Worm (Caenorhabditis elegans): ENCODE data around the gene lag-1.
A peak's percentile ranks its signal among the peaks of the same experiment; 100 is the strongest.

lag-1 gene

DNA sequence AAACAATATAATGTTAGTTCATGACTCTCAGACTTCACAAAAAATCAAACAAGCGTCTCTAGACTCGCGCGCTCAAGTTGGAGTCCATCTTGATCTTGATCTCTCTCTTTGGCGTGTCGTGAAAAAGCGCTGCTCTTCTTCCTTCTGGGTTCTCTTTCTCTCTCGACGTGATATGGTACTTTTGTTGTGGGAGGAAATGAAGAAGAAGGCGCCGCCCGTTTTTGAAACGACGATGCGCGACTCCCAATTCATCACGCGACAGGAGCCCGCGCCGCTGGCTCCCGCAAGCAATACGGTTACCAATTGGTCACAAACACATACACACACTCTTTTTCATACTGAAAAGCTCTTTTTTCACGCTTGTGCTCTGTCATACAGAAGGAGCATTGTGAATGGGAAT lies 35.2 kb downstream of the lag-1 start:
- no peak for TF ChIP-seq nhr-23 (tag; optimal IDR thresholded peaks at IDR 0.05)
- peak; percentile 47 for TF ChIP-seq pha-4 (tag; optimal IDR thresholded peaks at IDR 0.05)

DNA sequence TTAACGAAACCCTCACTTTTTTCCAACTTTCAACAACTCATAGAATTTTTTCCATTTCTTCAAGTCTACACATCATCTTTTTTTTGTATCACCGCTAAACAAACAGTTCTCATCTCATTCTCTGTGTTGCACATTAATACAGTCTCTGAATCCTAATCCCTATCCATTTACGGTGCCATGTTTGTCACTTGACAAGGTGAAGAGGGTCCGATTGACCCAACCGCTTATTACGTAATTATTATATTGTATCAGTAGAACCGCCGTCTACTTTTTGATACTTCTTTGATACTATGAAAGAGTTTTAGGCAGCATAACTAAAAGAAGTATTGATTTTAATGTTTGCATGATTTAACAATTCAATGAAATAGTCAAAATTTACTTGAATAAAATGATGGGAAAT lies 39.4 kb downstream of the lag-1 start:
- TF ChIP-seq elt-2 (tag; optimal IDR thresholded peaks at IDR 0.05) (no peak), fkh-10 (GFP tag; optimal IDR thresholded peaks at IDR 0.05) (no peak), ceh-16 (tag; optimal IDR thresholded peaks at IDR 0.05) (no peak), lin-39 (tag; optimal IDR thresholded peaks at IDR 0.05) (no peak), egl-27 (tag; optimal IDR thresholded peaks at IDR 0.05) (no peak), lsy-12 (tag; optimal IDR thresholded peaks at IDR 0.05) (no peak), snpc-4 (tag; optimal IDR thresholded peaks at IDR 0.05) (no peak), fos-1 (tag; optimal IDR thresholded peaks at IDR 0.05) (no peak), ceh-82 (tag; optimal IDR thresholded peaks at IDR 0.05) (no peak), R02D3.7 (tag; optimal IDR thresholded peaks at IDR 0.05) (no peak), jun-1 (tag; optimal IDR thresholded peaks at IDR 0.05) (no peak), egl-5 (tag; optimal IDR thresholded peaks at IDR 0.05) (no peak), nhr-28 (tag; optimal IDR thresholded peaks at IDR 0.05) (no peak), ZK546.5 (tag; optimal IDR thresholded peaks at IDR 0.05) (no peak), nhr-76 (tag; optimal IDR thresholded peaks at IDR 0.05) (no peak), hmg-11 (tag; optimal IDR thresholded peaks at IDR 0.05) (no peak), nhr-43 (tag; optimal IDR thresholded peaks at IDR 0.05; ENCODE audit: poor library complexity, severe bottlenecking) (no peak)

DNA sequence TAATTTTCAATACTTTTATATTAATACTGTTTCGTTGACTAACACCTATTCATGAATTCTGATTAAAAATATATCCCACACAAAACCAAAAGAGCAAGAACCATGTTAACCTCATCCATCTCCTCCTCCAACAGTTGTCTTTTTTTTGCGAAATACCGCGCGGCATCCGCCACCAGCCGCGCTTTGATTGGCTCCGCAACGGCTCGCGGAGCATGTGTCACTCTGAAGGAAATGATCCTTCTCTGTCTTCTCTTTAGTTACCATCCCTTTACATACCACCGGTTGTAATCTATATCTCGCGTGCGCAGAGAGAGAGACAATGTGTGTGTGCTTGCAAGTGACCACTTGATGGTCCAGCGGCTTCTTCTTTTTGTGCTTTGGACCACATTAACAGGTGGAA lies 40.4 kb downstream of the lag-1 start:
- TF ChIP-seq ZK546.5 (tag; optimal IDR thresholded peaks at IDR 0.05) (no peak), nfya-1 (tag; optimal IDR thresholded peaks at IDR 0.05; ENCODE audit: insufficient read depth) (peak; percentile 66), nhr-67 (tag; optimal IDR thresholded peaks at IDR 0.05) (no peak), nhr-77 (tag; optimal IDR thresholded peaks at IDR 0.05) (no peak), pha-4 (tag; optimal IDR thresholded peaks at IDR 0.05) (no peak), elt-3 (tag; optimal IDR thresholded peaks at IDR 0.05) (no peak), ceh-9 (tag; optimal IDR thresholded peaks at IDR 0.05) (no peak)

DNA sequence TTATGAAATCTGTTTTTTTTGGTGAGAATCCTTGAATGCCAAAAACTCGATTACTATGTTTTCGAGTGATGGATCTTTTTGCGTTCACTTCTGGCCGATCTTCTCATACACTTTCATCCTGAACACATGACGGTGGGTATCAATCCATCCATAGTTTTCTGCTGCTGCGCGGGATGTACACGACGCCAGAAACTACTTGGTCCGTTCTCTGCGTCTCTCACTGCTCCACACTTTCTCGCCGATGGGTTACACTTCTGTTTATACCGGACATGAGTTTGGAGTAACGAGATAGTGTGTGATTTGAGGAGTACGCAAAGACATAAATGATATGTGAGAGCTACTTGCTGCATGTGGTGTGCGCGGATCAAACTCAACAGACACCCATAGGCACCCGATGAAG lies 45.5 kb downstream of the lag-1 start:
- TF ChIP-seq nhr-25 (tag; optimal IDR thresholded peaks at IDR 0.05), result no peak
- TF ChIP-seq ama-1 (optimal IDR thresholded peaks at IDR 0.05), result no peak
- no peak for TF ChIP-seq fkh-2 (tag; optimal IDR thresholded peaks at IDR 0.05)
- TF ChIP-seq elt-1 (tag; optimal IDR thresholded peaks at IDR 0.05), result no peak
- no peak for TF ChIP-seq nhr-43 (tag; optimal IDR thresholded peaks at IDR 0.05; ENCODE audit: poor library complexity, severe bottlenecking)
- no peak for TF ChIP-seq lin-39 (tag; optimal IDR thresholded peaks at IDR 0.05)
- no peak for TF ChIP-seq nhr-12 (tag; optimal IDR thresholded peaks at IDR 0.05)
- TF ChIP-seq hmg-11 (tag; optimal IDR thresholded peaks at IDR 0.05), result no peak
- TF ChIP-seq ceh-28 (tag; optimal IDR thresholded peaks at IDR 0.05), result no peak
- no peak for TF ChIP-seq unc-39 (tag; optimal IDR thresholded peaks at IDR 0.05)
- TF ChIP-seq nhr-28 (tag; optimal IDR thresholded peaks at IDR 0.05), result no peak

DNA sequence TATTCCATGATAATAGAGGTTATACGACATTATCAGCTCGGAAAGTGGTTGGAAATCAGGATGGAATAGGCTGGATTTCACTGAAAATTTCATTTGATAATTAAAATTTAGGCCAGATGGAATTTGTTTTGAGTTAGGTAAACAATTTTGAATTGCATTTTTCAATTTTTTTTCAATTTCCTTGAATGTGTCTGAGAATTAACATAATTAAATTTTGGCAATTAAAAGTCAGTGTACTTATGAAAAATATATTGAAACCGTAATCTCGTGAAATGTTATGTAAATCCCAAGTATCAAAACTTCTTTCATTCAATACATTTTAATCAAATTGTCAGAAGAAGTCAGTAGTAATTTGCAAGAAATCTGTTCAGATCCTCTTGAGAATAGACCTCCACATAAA lies 50.8 kb downstream of the lag-1 start:
- TF ChIP-seq lin-15B (tag; optimal IDR thresholded peaks at IDR 0.05) (no peak), ceh-82 (tag; optimal IDR thresholded peaks at IDR 0.05) (no peak), elt-1 (tag; optimal IDR thresholded peaks at IDR 0.05) (no peak), nhr-76 (tag; optimal IDR thresholded peaks at IDR 0.05) (no peak), hmg-11 (tag; optimal IDR thresholded peaks at IDR 0.05) (no peak), nhr-237 (tag; optimal IDR thresholded peaks at IDR 0.05) (no peak), egl-27 (tag; optimal IDR thresholded peaks at IDR 0.05) (no peak), zag-1 (tag; optimal IDR thresholded peaks at IDR 0.05) (no peak), nhr-12 (tag; optimal IDR thresholded peaks at IDR 0.05) (no peak), unc-62 (GFP tag; optimal IDR thresholded peaks at IDR 0.05) (no peak), eor-1 (tag; optimal IDR thresholded peaks at IDR 0.05) (no peak), fkh-2 (tag; optimal IDR thresholded peaks at IDR 0.05) (no peak), pqm-1 (tag; optimal IDR thresholded peaks at IDR 0.05) (no peak)
